Fruit fly (Drosophila melanogaster): ENCODE data around the gene CG14969.

CG14969 gene

dm6 chr3L:3303087-3303526, 31.7 kb downstream of the CG14969 start, which contains the start of gene CG14968 (continued):
- TF ChIP-seq CG8765 (GFP tag; IDR thresholded peaks at IDR 0.05), result peak; percentile 88
- TF ChIP-seq CoRest (tag; optimal IDR thresholded peaks at IDR 0.05), result peak; percentile 94
- TF ChIP-seq CG12744 (GFP tag; optimal IDR thresholded peaks at IDR 0.05), result peak; percentile 62
- peak; percentile 69 for TF ChIP-seq NK7.1 (GFP tag; optimal IDR thresholded peaks at IDR 0.05)
- no peak for TF ChIP-seq tll (GFP tag; optimal IDR thresholded peaks at IDR 0.05)
- no peak for TF ChIP-seq CG4282 (GFP tag; optimal IDR thresholded peaks at IDR 0.05)
- peak; percentile 43 for TF ChIP-seq CG9609 (GFP tag; optimal IDR thresholded peaks at IDR 0.05)
- TF ChIP-seq chinmo (GFP tag; IDR thresholded peaks at IDR 0.05; ENCODE audit: partially characterized antibody), result no peak
- TF ChIP-seq CG11093 (GFP tag; IDR thresholded peaks at IDR 0.05), result peak; percentile 66; the same call in 2 of the 3 replicates
- peak; percentile 88 for TF ChIP-seq CG15011 (GFP tag; optimal IDR thresholded peaks at IDR 0.05)
- peak; percentile 69 for TF ChIP-seq CG33557 (GFP tag; optimal IDR thresholded peaks at IDR 0.05)
- no peak for TF ChIP-seq Dip2 (GFP tag; IDR thresholded peaks at IDR 0.05)
- peak; percentile 62 for TF ChIP-seq Hey (tag; optimal IDR thresholded peaks at IDR 0.05)
- peak; percentile 54 for TF ChIP-seq luna (GFP tag; optimal IDR thresholded peaks at IDR 0.05)
- TF ChIP-seq gcm2 (GFP tag; optimal IDR thresholded peaks at IDR 0.05), result peak; percentile 56
- peak; percentile 96 for TF ChIP-seq lbe (GFP tag; optimal IDR thresholded peaks at IDR 0.05)
- peak; percentile 70 for TF ChIP-seq CG3065 (GFP tag; optimal IDR thresholded peaks at IDR 0.05)
- TF ChIP-seq CG8478 (optimal IDR thresholded peaks at IDR 0.05), result no peak
- peak; percentile 87 for TF ChIP-seq CG2712 (tag; optimal IDR thresholded peaks at IDR 0.05)
- TF ChIP-seq eve (GFP tag; optimal IDR thresholded peaks at IDR 0.05), result peak in 1 of 2 experiments; percentile 86
- peak; percentile 23 for TF ChIP-seq CG12236 (GFP tag; optimal IDR thresholded peaks at IDR 0.05)
- peak; percentile 95 for TF ChIP-seq CG8924 (tag; optimal IDR thresholded peaks at IDR 0.05)
- peak; percentile 87 for TF ChIP-seq CG18764 (GFP tag; optimal IDR thresholded peaks at IDR 0.05)
- TF ChIP-seq CG11560 (tag; IDR thresholded peaks at IDR 0.05), result peak; percentile 76
- peak; percentile 65 for TF ChIP-seq CG8089 (GFP tag; optimal IDR thresholded peaks at IDR 0.05)
- TF ChIP-seq mld (GFP tag; IDR thresholded peaks at IDR 0.05; ENCODE audit: partially characterized antibody), result no peak
- peak; percentile 95 for TF ChIP-seq Aef1 (GFP tag; IDR thresholded peaks at IDR 0.05)
- TF ChIP-seq CG31388 (GFP tag; optimal IDR thresholded peaks at IDR 0.05), result peak; percentile 80
- TF ChIP-seq pum (GFP tag; optimal IDR thresholded peaks at IDR 0.05), result peak; percentile 64
- TF ChIP-seq Vsx1 (GFP tag; optimal IDR thresholded peaks at IDR 0.05), result peak; percentile 55
- no peak for TF ChIP-seq CG2116 (GFP tag; optimal IDR thresholded peaks at IDR 0.05)
- TF ChIP-seq en (GFP tag; optimal IDR thresholded peaks at IDR 0.05), result no peak
- peak; percentile 96 for TF ChIP-seq Meics (GFP tag; optimal IDR thresholded peaks at IDR 0.05)
- peak; percentile 81 for TF ChIP-seq ham (GFP tag; IDR thresholded peaks at IDR 0.05)
- peak; percentile 38 for TF ChIP-seq btn (GFP tag; optimal IDR thresholded peaks at IDR 0.05)
- peak; percentile 83 for TF ChIP-seq Lim3 (GFP tag; IDR thresholded peaks at IDR 0.05)
- no peak for TF ChIP-seq CG1832 (GFP tag; optimal IDR thresholded peaks at IDR 0.05)
- peak; percentile 62 for TF ChIP-seq CG34376 (GFP tag; optimal IDR thresholded peaks at IDR 0.05)
- peak; percentile 73 for TF ChIP-seq CG31365 (tag; optimal IDR thresholded peaks at IDR 0.05)
- TF ChIP-seq ro (GFP tag; IDR thresholded peaks at IDR 0.05), result peak; percentile 86
- TF ChIP-seq CG4328 (GFP tag; optimal IDR thresholded peaks at IDR 0.05), result peak; percentile 57
- TF ChIP-seq HmgZ (tag; optimal IDR thresholded peaks at IDR 0.05), result peak; percentile 93
- peak; percentile 97 for TF ChIP-seq CG14014 (GFP tag; IDR thresholded peaks at IDR 0.05)
- peak; percentile 93 for TF ChIP-seq CG15514 (GFP tag; optimal IDR thresholded peaks at IDR 0.05)
- peak; percentile 71 for TF ChIP-seq CG15696 (tag; optimal IDR thresholded peaks at IDR 0.05)
- peak; percentile 97 for TF ChIP-seq PHDP (tag; optimal IDR thresholded peaks at IDR 0.05)
- peak; percentile 74 for TF ChIP-seq bigmax (GFP tag; optimal IDR thresholded peaks at IDR 0.05)
- TF ChIP-seq CG32772 (GFP tag; IDR thresholded peaks at IDR 0.05), result peak; percentile 95
- TF ChIP-seq Elba2 (GFP tag; optimal IDR thresholded peaks at IDR 0.05), result no peak
- peak; percentile 94 for TF ChIP-seq CG6175 (GFP tag; IDR thresholded peaks at IDR 0.05)
- no peak for TF ChIP-seq Dfd (GFP tag; optimal IDR thresholded peaks at IDR 0.05)
- peak; percentile 51 for TF ChIP-seq grn (GFP tag; optimal IDR thresholded peaks at IDR 0.05)
